Fruit fly (Drosophila melanogaster) Kc167 (cell line): ENCODE data around the gene scpr-A.

Experiments
- Myc ChIP-seq: fragments of >200 bp; optimal IDR thresholded peaks from 2 replicates; lab custom pipeline; 2017; ENCODE audit warnings: missing external identifiers
- Sin3A ChIP-seq: fragments of >200 bp; optimal IDR thresholded peaks from 2 replicates; lab custom pipeline; 2018; ENCODE audit warnings: missing external identifiers
- h ChIP-seq: fragments of >200 bp; optimal IDR thresholded peaks from 3 replicates; lab custom pipeline; 2018; ENCODE audit warnings: missing external identifiers
- insv ChIP-seq: fragments of >200 bp; optimal IDR thresholded peaks from 3 replicates; lab custom pipeline; 2018; ENCODE audit warnings: missing external identifiers
- psq ChIP-seq: fragments of >200 bp; optimal IDR thresholded peaks from 2 replicates; lab custom pipeline; 2017; ENCODE audit warnings: missing external identifiers
- ttk ChIP-seq: sonication (Bioruptor generic); optimal IDR thresholded peaks from 2 replicates; lab custom pipeline; 2017; ENCODE audit warnings: missing external identifiers

DNA sequence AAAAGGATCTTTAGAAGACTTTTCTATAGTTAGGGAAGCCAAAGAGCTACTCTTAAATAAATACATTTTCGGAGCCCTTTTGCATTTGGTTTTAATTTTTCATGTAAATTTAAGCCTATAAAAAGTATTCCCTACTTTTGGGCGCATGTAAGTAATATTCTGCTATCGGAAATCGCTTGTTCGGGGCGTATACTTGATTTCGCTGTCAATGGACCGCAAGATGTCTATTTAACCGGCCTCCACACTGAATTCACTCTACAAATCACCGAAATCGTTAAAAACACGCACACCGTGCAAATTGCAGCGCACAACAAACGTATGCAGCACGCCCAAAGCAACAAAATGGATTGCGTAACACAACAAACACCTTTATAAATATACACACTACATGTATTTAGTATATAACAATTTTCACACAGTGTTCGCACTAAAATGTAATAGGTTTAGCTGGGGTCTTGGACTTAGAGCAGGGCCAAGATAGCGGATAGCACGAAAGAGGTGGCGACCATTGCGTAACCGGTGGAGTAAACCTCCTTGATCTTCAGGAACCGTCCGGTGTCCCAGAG is 32.1 kb upstream of the scpr-A start:
- TF ChIP-seq h (lab: Kevin White, UChicago) (no peak), psq (lab: Kevin White, UChicago) (no peak), Sin3A (no peak), insv (no peak), Myc (lab: Kevin White, UChicago) (no peak), ttk (lab: Kevin White, UChicago) (no peak)
